Fruit fly (Drosophila melanogaster) whole organism, embryonic: ENCODE results near the gene RpS20.

Experiments used
- Atf3 ChIP-seq: fragments of 200-800 bp; sonication (Bioruptor generic); optimal IDR thresholded peaks from 3 replicates; lab custom pipeline; 2016; ENCODE audit warnings: missing biosample characterization, missing genetic modification characterization
- CG10267 ChIP-seq: fragments of 200-800 bp; sonication (Bioruptor generic); optimal IDR thresholded peaks from 2 replicates; lab custom pipeline; 2018; ENCODE audit warnings: missing biosample characterization, mild to moderate bottlenecking, missing genetic modification characterization, moderate library complexity
- CG11456 ChIP-seq: fragments of 200-800 bp; sonication (Bioruptor generic); IDR thresholded peaks from 3 replicates; pipeline ENCODE4 v1.3.6; 2022; ENCODE audit warnings: missing biosample characterization, missing genetic modification characterization
- CG14014 ChIP-seq: fragments of 200-800 bp; sonication (Bioruptor generic); IDR thresholded peaks from 2 replicates; pipeline ENCODE4 v1.3.6; 2022; ENCODE audit warnings: missing biosample characterization, missing genetic modification characterization
- CG15514 ChIP-seq: fragments of 200-800 bp; sonication (Bioruptor generic); optimal IDR thresholded peaks from 3 replicates; lab custom pipeline; 2017; ENCODE audit warnings: missing biosample characterization, missing genetic modification characterization, mild to moderate bottlenecking, moderate library complexity, missing genetic modification reagents
- CG16863 ChIP-seq: fragments of 200-800 bp; sonication (Bioruptor generic); optimal IDR thresholded peaks from 3 replicates; lab custom pipeline; 2016; ENCODE audit warnings: missing biosample characterization, missing genetic modification characterization
- CG2712 ChIP-seq: fragments of 200-800 bp; optimal IDR thresholded peaks from 3 replicates; lab custom pipeline; 2019; ENCODE audit warnings: missing biosample characterization, mild to moderate bottlenecking, missing genetic modification characterization, moderate library complexity
- CG2875 ChIP-seq: fragments of 200-800 bp; sonication (Bioruptor generic); optimal IDR thresholded peaks from 2 replicates; lab custom pipeline; 2017; ENCODE audit warnings: missing biosample characterization, mild to moderate bottlenecking, missing genetic modification characterization, missing genetic modification reagents
- CG30020 ChIP-seq: fragments of 200-800 bp; optimal IDR thresholded peaks from 2 replicates; lab custom pipeline; 2019; ENCODE audit warnings: missing biosample characterization, mild to moderate bottlenecking, missing genetic modification characterization, moderate library complexity
- CG31224 ChIP-seq: fragments of 200-800 bp; sonication (Bioruptor generic); IDR thresholded peaks from 2 replicates; pipeline ENCODE4 v1.3.6; 2022; ENCODE audit warnings: missing biosample characterization, missing genetic modification characterization
- CG31388 ChIP-seq: fragments of 200-800 bp; sonication (Bioruptor generic); optimal IDR thresholded peaks from 2 replicates; lab custom pipeline; 2016; ENCODE audit warnings: missing biosample characterization, missing genetic modification characterization
- CG3726 ChIP-seq: fragments of 200-800 bp; sonication (Bioruptor generic); IDR thresholded peaks from 3 replicates; pipeline ENCODE4, ENCODE4 v1.3.6; 2022; ENCODE audit warnings: missing biosample characterization, missing genetic modification characterization
- CG4404 ChIP-seq: fragments of 200-800 bp; sonication (Bioruptor generic); IDR thresholded peaks from 2 replicates; pipeline ENCODE4 v1.3.6; 2022; ENCODE audit warnings: missing biosample characterization, missing genetic modification characterization
- CG5180 ChIP-seq: fragments of 200-800 bp; sonication (Bioruptor generic); optimal IDR thresholded peaks from 3 replicates; lab custom pipeline; 2017; ENCODE audit warnings: missing biosample characterization, missing genetic modification characterization, mild to moderate bottlenecking, moderate library complexity, missing genetic modification reagents
- CG6854 ChIP-seq: fragments of 200-800 bp; sonication (Bioruptor generic); optimal IDR thresholded peaks from 3 replicates; lab custom pipeline; 2017; ENCODE audit warnings: missing biosample characterization, mild to moderate bottlenecking, missing genetic modification characterization
- CG8359 ChIP-seq: fragments of 200-800 bp; sonication (Bioruptor generic); optimal IDR thresholded peaks from 2 replicates; lab custom pipeline; 2017; ENCODE audit warnings: missing biosample characterization, mild to moderate bottlenecking, missing genetic modification characterization, borderline replicate concordance
- D ChIP-seq, 2 experiments: fragments of 200-800 bp in 1 of 2; fragments of >200 bp in 1 of 2; sonication (Bioruptor generic) in 1 of 2; optimal IDR thresholded peaks; 2 replicates in 1 of 2; 3 replicates in 1 of 2; lab custom pipeline; 2017; ENCODE audit warnings: mild to moderate bottlenecking in 1 of 2, missing biosample characterization in 1 of 2, missing genetic modification characterization in 1 of 2, missing genetic modification reagents in 1 of 2
- Dbx ChIP-seq: fragments of 200-800 bp; sonication (Bioruptor generic); IDR thresholded peaks from 3 replicates; pipeline ENCODE4 v1.3.6; 2022; ENCODE audit warnings: missing biosample characterization, missing genetic modification characterization
- Doc2 ChIP-seq: fragments of 200-800 bp; sonication (Bioruptor generic); IDR thresholded peaks from 2 replicates; pipeline ENCODE4 v1.3.6; 2022; ENCODE audit warnings: missing biosample characterization, missing genetic modification characterization
- Dref ChIP-seq: fragments of 200-800 bp; sonication (Bioruptor generic); IDR thresholded peaks from 2 replicates; pipeline ENCODE4 v1.3.6; 2022; ENCODE audit warnings: missing biosample characterization, missing genetic modification characterization
- Kr ChIP-seq: fragments of 200-800 bp; sonication (Bioruptor generic); optimal IDR thresholded peaks from 2 replicates; lab custom pipeline; 2017; ENCODE audit warnings: missing biosample characterization, mild to moderate bottlenecking, missing genetic modification characterization
- MTF-1 ChIP-seq: fragments of 200-800 bp; sonication (Bioruptor generic); optimal IDR thresholded peaks from 2 replicates; lab custom pipeline; 2018; ENCODE audit warnings: missing biosample characterization, mild to moderate bottlenecking, missing genetic modification characterization, borderline replicate concordance
- Mrtf ChIP-seq: fragments of 200-800 bp; sonication (Bioruptor generic); IDR thresholded peaks from 3 replicates; pipeline ENCODE4 v1.3.6; 2022; ENCODE audit warnings: missing biosample characterization, missing genetic modification characterization
- NFAT ChIP-seq: fragments of 200-800 bp; sonication (Bioruptor generic); IDR thresholded peaks from 2 replicates; pipeline ENCODE4 v1.3.6; 2022; ENCODE audit warnings: missing biosample characterization, missing genetic modification characterization
- PHDP ChIP-seq: fragments of 200-800 bp; sonication (Bioruptor generic); optimal IDR thresholded peaks from 3 replicates; lab custom pipeline; 2018; ENCODE audit warnings: missing biosample characterization, mild to moderate bottlenecking, missing genetic modification characterization, moderate library complexity
- Rx ChIP-seq: fragments of 200-800 bp; sonication (Bioruptor generic); IDR thresholded peaks from 2 replicates; pipeline ENCODE4 v1.3.6; 2022; ENCODE audit warnings: missing biosample characterization, missing genetic modification characterization
- ac ChIP-seq: fragments of 200-800 bp; sonication (Bioruptor generic); optimal IDR thresholded peaks from 3 replicates; lab custom pipeline; 2017; ENCODE audit warnings: missing biosample characterization, mild to moderate bottlenecking, missing genetic modification characterization
- al ChIP-seq: fragments of 200-800 bp; sonication (Bioruptor generic); IDR thresholded peaks from 2 replicates; pipeline ENCODE4 v1.3.6; 2022; ENCODE audit warnings: missing biosample characterization, missing genetic modification characterization
- ato ChIP-seq: fragments of 200-800 bp; sonication (Bioruptor generic); IDR thresholded peaks from 2 replicates; pipeline ENCODE4 v1.3.6; 2022; ENCODE audit warnings: missing biosample characterization, missing genetic modification characterization; ENCODE audit not compliant: partially characterized antibody
- chif ChIP-seq, 2 experiments: fragments of 200-800 bp; sonication (Bioruptor generic); optimal IDR thresholded peaks; 3 replicates each; lab custom pipeline; 2016; ENCODE audit warnings: missing biosample characterization in 2 of 2, missing genetic modification characterization in 2 of 2
- dmrt11E ChIP-seq: fragments of 200-800 bp; sonication (Bioruptor generic); optimal IDR thresholded peaks from 3 replicates; lab custom pipeline; 2018; ENCODE audit warnings: missing biosample characterization, mild to moderate bottlenecking, missing genetic modification characterization, moderate library complexity
- ems ChIP-seq: fragments of 200-800 bp; sonication (Bioruptor generic); optimal IDR thresholded peaks from 3 replicates; lab custom pipeline; 2016; ENCODE audit warnings: missing biosample characterization, missing genetic modification characterization
- exex ChIP-seq: fragments of 200-800 bp; sonication (Bioruptor generic); optimal IDR thresholded peaks from 4 replicates; lab custom pipeline; 2018; ENCODE audit warnings: missing biosample characterization, mild to moderate bottlenecking, missing genetic modification characterization, moderate library complexity
- gfzf ChIP-seq: fragments of 200-800 bp; sonication (Bioruptor generic); optimal IDR thresholded peaks from 2 replicates; lab custom pipeline; 2016; ENCODE audit warnings: missing biosample characterization, mild to moderate bottlenecking, missing genetic modification characterization, moderate library complexity
- her ChIP-seq: fragments of 200-800 bp; sonication (Bioruptor generic); optimal IDR thresholded peaks from 2 replicates; lab custom pipeline; 2016; ENCODE audit warnings: missing biosample characterization, missing genetic modification characterization
- hkb ChIP-seq, 2 experiments: fragments of 200-800 bp in 1 of 2; fragments of >200 bp in 1 of 2; sonication (Bioruptor generic) in 1 of 2; IDR thresholded peaks in 1 of 2; optimal IDR thresholded peaks in 1 of 2; 2 replicates each; pipeline versions ENCODE4 v1.3.6 to Lab custom; 2017 to 2022; ENCODE audit warnings: missing biosample characterization in 1 of 2, missing genetic modification characterization in 1 of 2
- insv ChIP-seq, 2 experiments: fragments of 200-800 bp; sonication (Bioruptor generic); optimal IDR thresholded peaks; 3 replicates each; lab custom pipeline; 2016 to 2018; ENCODE audit warnings: missing biosample characterization in 2 of 2, missing genetic modification characterization in 2 of 2
- ken ChIP-seq: fragments of 200-800 bp; sonication (Bioruptor generic); IDR thresholded peaks from 3 replicates; pipeline ENCODE4 v1.3.6; 2022; ENCODE audit warnings: missing biosample characterization, missing genetic modification characterization
- kni ChIP-seq: fragments of 200-800 bp; sonication (Bioruptor generic); optimal IDR thresholded peaks from 3 replicates; lab custom pipeline; 2017; ENCODE audit warnings: mild to moderate bottlenecking, missing biosample characterization, missing genetic modification reagents, missing genetic modification characterization
- lilli ChIP-seq: fragments of 200-800 bp; sonication (Bioruptor generic); optimal IDR thresholded peaks from 3 replicates; lab custom pipeline; 2016; ENCODE audit warnings: missing biosample characterization, missing genetic modification characterization
- luna ChIP-seq: fragments of 200-800 bp; sonication (Bioruptor generic); optimal IDR thresholded peaks from 2 replicates; lab custom pipeline; 2016; ENCODE audit warnings: missing biosample characterization, missing genetic modification characterization
- org-1 ChIP-seq: fragments of 200-800 bp; sonication (Bioruptor generic); optimal IDR thresholded peaks from 2 replicates; lab custom pipeline; 2017; ENCODE audit warnings: missing biosample characterization, missing genetic modification characterization
- phol ChIP-seq: fragments of 200-800 bp; sonication (Bioruptor generic); optimal IDR thresholded peaks from 3 replicates; lab custom pipeline; 2018; ENCODE audit warnings: missing biosample characterization, mild to moderate bottlenecking, missing genetic modification characterization, moderate library complexity
- pros ChIP-seq: fragments of 200-800 bp; sonication (Bioruptor generic); optimal IDR thresholded peaks from 3 replicates; lab custom pipeline; 2019; ENCODE audit warnings: missing biosample characterization, mild to moderate bottlenecking, missing genetic modification characterization, moderate library complexity
- pum ChIP-seq: fragments of 200-800 bp; sonication (Bioruptor generic); optimal IDR thresholded peaks from 2 replicates; lab custom pipeline; 2016; ENCODE audit warnings: missing biosample characterization, missing genetic modification characterization
- sisA ChIP-seq: fragments of 200-800 bp; sonication (Bioruptor generic); IDR thresholded peaks from 2 replicates; pipeline ENCODE4 v1.3.6; 2022; ENCODE audit warnings: missing biosample characterization, missing genetic modification characterization
- slbo ChIP-seq: fragments of 200-800 bp; sonication (Bioruptor generic); IDR thresholded peaks from 2 replicates; pipeline ENCODE4 v1.3.6; 2022; ENCODE audit warnings: missing biosample characterization, missing genetic modification characterization
- sna ChIP-seq: fragments of 200-800 bp; sonication (Bioruptor generic); IDR thresholded peaks from 2 replicates; pipeline ENCODE4 v1.3.6; 2022; ENCODE audit warnings: missing biosample characterization, missing genetic modification characterization; ENCODE audit not compliant: partially characterized antibody
- z ChIP-seq: fragments of 200-800 bp; sonication (Bioruptor generic); IDR thresholded peaks from 3 replicates; pipeline ENCODE4 v1.3.6; 2022; ENCODE audit warnings: missing biosample characterization, missing genetic modification characterization

RpS20 gene

dm6 chr3R:20829416-20830131 is 7.6 kb downstream of the RpS20 start (continued):
- TF ChIP-seq Doc2 (GFP tag; lab: Robert Waterston, UW) (no peak), CG11456 (GFP tag; lab: Robert Waterston, UW) (no peak), CG8359 (GFP tag; lab: Kevin White, UChicago) (no peak), CG16863 (GFP tag; lab: Kevin White, UChicago) (no peak), Dref (GFP tag; lab: Robert Waterston, UW) (no peak), ac (no peak), PHDP (tag; lab: Kevin White, UChicago) (no peak), CG30020 (tag; lab: Kevin White, UChicago) (no peak), CG3726 (GFP tag; lab: Robert Waterston, UW) (no peak), her (GFP tag; lab: Kevin White, UChicago) (no peak), Dbx (GFP tag; lab: Robert Waterston, UW) (peak; percentile 13; the same call in 2 of the 3 replicates), ato (GFP tag; lab: Robert Waterston, UW) (no peak), ken (GFP tag; lab: Robert Waterston, UW) (no peak), exex (tag; lab: Kevin White, UChicago) (no peak), luna (GFP tag; lab: Kevin White, UChicago) (no peak), CG4404 (GFP tag; lab: Robert Waterston, UW) (no peak), D (optimal IDR thresholded peaks at IDR 0.05; lab: Kevin White, UChicago) (no peak), D (GFP tag; optimal IDR thresholded peaks at IDR 0.05; lab: Kevin White, UChicago) (peak; percentile 9), Mrtf (GFP tag; lab: Robert Waterston, UW) (no peak), pros (GFP tag; lab: Kevin White, UChicago) (peak; percentile 24), slbo (GFP tag; lab: Robert Waterston, UW) (peak; percentile 46), dmrt11E (tag; lab: Kevin White, UChicago) (peak; percentile 36), CG2875 (GFP tag; lab: Kevin White, UChicago) (no peak), z (0 out of 3 replicates have a peak, but pooled peaks have one; percentile 5), CG14014 (GFP tag; lab: Robert Waterston, UW) (0 out of 2 replicates have a peak, but pooled peaks have one; percentile 12), sna (GFP tag; lab: Robert Waterston, UW) (no peak), CG31388 (GFP tag; lab: Kevin White, UChicago) (no peak), CG5180 (no peak), gfzf (no peak), kni (peak; percentile 82), ems (no peak), NFAT (GFP tag; lab: Robert Waterston, UW) (peak; percentile 68), MTF-1 (GFP tag; lab: Kevin White, UChicago) (no peak), pum (no peak), CG10267 (tag; lab: Kevin White, UChicago) (peak; percentile 12), Rx (GFP tag; lab: Robert Waterston, UW) (no peak), org-1 (GFP tag; lab: Kevin White, UChicago) (no peak), lilli (GFP tag; lab: Kevin White, UChicago) (no peak), al (GFP tag; lab: Robert Waterston, UW) (peak; percentile 41), insv (GFP tag; optimal IDR thresholded peaks at IDR 0.05; lab: Kevin White, UChicago) (no peak), sisA (no peak), CG15514 (GFP tag; lab: Kevin White, UChicago) (peak; percentile 52), chif (GFP tag; optimal IDR thresholded peaks at IDR 0.05; lab: Kevin White, UChicago) (no peak), phol (tag; lab: Kevin White, UChicago) (peak; percentile 23), hkb (optimal IDR thresholded peaks at IDR 0.05; lab: Kevin White, UChicago) (no peak), hkb (GFP tag; IDR thresholded peaks at IDR 0.05; lab: Robert Waterston, UW) (peak; percentile 25; the same call in 1 of the 2 replicates), CG6854 (no peak), CG2712 (tag; lab: Kevin White, UChicago) (peak; percentile 36), Atf3 (GFP tag; lab: Kevin White, UChicago) (no peak), CG31224 (GFP tag; lab: Robert Waterston, UW) (peak; percentile 36), Kr (GFP tag; lab: Kevin White, UChicago) (no peak)
